Worm (Caenorhabditis elegans): Measurements from ENCODE around the gene R05H5.7.

DNA sequence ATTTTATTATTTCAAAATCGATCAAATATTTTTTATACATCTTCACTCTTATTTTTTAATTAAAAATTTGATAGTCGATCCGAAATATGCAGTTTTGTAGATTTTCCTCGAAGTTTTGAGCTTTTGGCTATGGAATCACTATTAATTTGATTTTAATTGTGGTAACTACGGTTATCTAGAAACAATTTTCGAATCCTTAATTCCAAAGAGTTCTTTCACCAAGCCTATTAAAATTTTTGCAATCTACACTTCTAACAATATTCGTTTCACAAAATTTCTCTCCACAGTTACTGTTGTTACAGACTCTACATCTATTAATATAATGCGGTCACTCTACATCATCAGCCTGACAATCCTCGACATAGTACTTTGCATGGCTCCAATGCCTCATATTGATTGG lies at the start of gene R05H5.7:
- no peak for TF ChIP-seq skn-1 (tag; optimal IDR thresholded peaks at IDR 0.05)
- no peak for TF ChIP-seq lin-15B (tag; optimal IDR thresholded peaks at IDR 0.05)
- TF ChIP-seq mdl-1 (tag; optimal IDR thresholded peaks at IDR 0.05): no peak
- no peak for TF ChIP-seq zip-2 (tag; optimal IDR thresholded peaks at IDR 0.05)
- TF ChIP-seq aly-2 (tag; optimal IDR thresholded peaks at IDR 0.05): no peak
- no peak for TF ChIP-seq nhr-77 (tag; optimal IDR thresholded peaks at IDR 0.05)
- no peak for TF ChIP-seq unc-62 (GFP tag; optimal IDR thresholded peaks at IDR 0.05 in 1 of 2)
- TF ChIP-seq unc-62 (tag; optimal IDR thresholded peaks at IDR 0.05): no peak
- no peak for TF ChIP-seq fkh-10 (GFP tag; optimal IDR thresholded peaks at IDR 0.05)
- no peak for TF ChIP-seq daf-12 (tag; optimal IDR thresholded peaks at IDR 0.05)
- TF ChIP-seq nhr-28 (tag; optimal IDR thresholded peaks at IDR 0.05): no peak

Measured in whole organism, L4 larva.